Fruit fly (Drosophila melanogaster): ENCODE measurements around the gene CG10561.

CG10561 gene

DNA sequence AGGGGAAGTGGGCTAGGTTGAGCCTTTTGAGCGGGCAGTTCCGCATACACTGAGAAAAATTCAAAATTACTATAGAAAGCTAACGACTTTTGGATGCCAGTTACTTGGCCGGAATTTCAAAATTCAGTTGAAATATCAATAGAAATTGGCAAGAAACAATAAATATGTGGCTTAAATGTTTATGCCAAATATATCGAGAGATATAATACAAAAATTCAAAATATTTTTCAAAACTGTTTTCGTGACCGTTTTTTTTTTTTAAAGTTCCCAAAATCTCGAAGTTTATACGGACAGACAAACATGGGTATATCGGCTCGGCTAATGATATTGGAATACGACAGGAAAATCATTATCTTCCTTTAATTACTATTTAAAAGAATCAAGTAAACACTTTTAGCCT, 6.8 kb downstream of the CG10561 start (continued):
- TF ChIP-seq sima (GFP tag; optimal IDR thresholded peaks at IDR 0.05) = no peak
- TF ChIP-seq p53 (GFP tag; optimal IDR thresholded peaks at IDR 0.05) = no peak
- TF ChIP-seq Hmr (GFP tag; optimal IDR thresholded peaks at IDR 0.05) = peak; percentile 12
- TF ChIP-seq Bdp1 (GFP tag; optimal IDR thresholded peaks at IDR 0.05) = no peak
- no peak for TF ChIP-seq CG10462 (GFP tag; optimal IDR thresholded peaks at IDR 0.05)
- no peak for TF ChIP-seq CG5245 (GFP tag; optimal IDR thresholded peaks at IDR 0.05)
- TF ChIP-seq CG15011 (GFP tag; optimal IDR thresholded peaks at IDR 0.05) = no peak
- no peak for TF ChIP-seq CG7987 (GFP tag; optimal IDR thresholded peaks at IDR 0.05)
- peak; percentile 51 for TF ChIP-seq bcd (GFP tag; optimal IDR thresholded peaks at IDR 0.05)
- no peak for TF ChIP-seq Hr78 (GFP tag; optimal IDR thresholded peaks at IDR 0.05)
- no peak for TF ChIP-seq chinmo (GFP tag; IDR thresholded peaks at IDR 0.05; ENCODE audit: partially characterized antibody)
- no peak for TF ChIP-seq h (optimal IDR thresholded peaks at IDR 0.05)
- TF ChIP-seq CG16815 (GFP tag; optimal IDR thresholded peaks at IDR 0.05) = no peak
- peak; percentile 31 for TF ChIP-seq CG14710 (tag; optimal IDR thresholded peaks at IDR 0.05)
- no peak for TF ChIP-seq Stat92E (GFP tag; optimal IDR thresholded peaks at IDR 0.05)
- no peak for TF ChIP-seq grn (GFP tag; optimal IDR thresholded peaks at IDR 0.05)
- no peak for TF ChIP-seq Rx (GFP tag; IDR thresholded peaks at IDR 0.05)
- no peak for TF ChIP-seq unc-4 (GFP tag; IDR thresholded peaks at IDR 0.05; ENCODE audit: partially characterized antibody)
- 0 out of 2 replicates have a peak, but pooled peaks have one; percentile 23 for TF ChIP-seq CG6689 (GFP tag; IDR thresholded peaks at IDR 0.05)
- peak; percentile 55 for TF ChIP-seq CoRest (tag; optimal IDR thresholded peaks at IDR 0.05)
- 0 out of 3 replicates have a peak, but pooled peaks have one; percentile 34 for TF ChIP-seq so (GFP tag; IDR thresholded peaks at IDR 0.05)
- TF ChIP-seq tx (GFP tag; optimal IDR thresholded peaks at IDR 0.05) = no peak
- TF ChIP-seq ro (GFP tag; IDR thresholded peaks at IDR 0.05) = no peak
- peak; percentile 59 for TF ChIP-seq lab (GFP tag; optimal IDR thresholded peaks at IDR 0.05)
- peak; percentile 69 for TF ChIP-seq CG7556 (GFP tag; optimal IDR thresholded peaks at IDR 0.05)
- peak; percentile 19 for TF ChIP-seq CG6254 (GFP tag; optimal IDR thresholded peaks at IDR 0.05)
- peak; percentile 52 for TF ChIP-seq Oli (tag; optimal IDR thresholded peaks at IDR 0.05)
- no peak for TF ChIP-seq Ets97D (GFP tag; optimal IDR thresholded peaks at IDR 0.05)
- TF ChIP-seq zfh2 (GFP tag; optimal IDR thresholded peaks at IDR 0.05) = no peak
- no peak for TF ChIP-seq cad (GFP tag; optimal IDR thresholded peaks at IDR 0.05)
- TF ChIP-seq CG17361 (GFP tag; IDR thresholded peaks at IDR 0.05) = peak; percentile 68
- TF ChIP-seq Sry-δ (GFP tag; optimal IDR thresholded peaks at IDR 0.05) = no peak
- TF ChIP-seq repo (GFP tag; optimal IDR thresholded peaks at IDR 0.05) = no peak
- TF ChIP-seq sd (tag; optimal IDR thresholded peaks at IDR 0.05) = no peak
- no peak for TF ChIP-seq CG8944 (GFP tag; optimal IDR thresholded peaks at IDR 0.05)
- TF ChIP-seq CG3281 (GFP tag; optimal IDR thresholded peaks at IDR 0.05) = peak; percentile 55
- TF ChIP-seq emc (GFP tag; optimal IDR thresholded peaks at IDR 0.05) = no peak
- TF ChIP-seq CG8765 (GFP tag; IDR thresholded peaks at IDR 0.05) = no peak
- TF ChIP-seq CG7745 (tag; optimal IDR thresholded peaks at IDR 0.05) = no peak
- no peak for TF ChIP-seq fu2 (GFP tag; optimal IDR thresholded peaks at IDR 0.05)
- peak; percentile 5 for TF ChIP-seq CG11723 (GFP tag; optimal IDR thresholded peaks at IDR 0.05)
- no peak for TF ChIP-seq oc (tag; optimal IDR thresholded peaks at IDR 0.05)
- TF ChIP-seq cg (GFP tag; optimal IDR thresholded peaks at IDR 0.05) = no peak
- TF ChIP-seq disco-r (GFP tag; optimal IDR thresholded peaks at IDR 0.05) = no peak
- no peak for TF ChIP-seq CG10267 (tag; optimal IDR thresholded peaks at IDR 0.05)
- TF ChIP-seq CG4730 (GFP tag; IDR thresholded peaks at IDR 0.05) = no peak
- TF ChIP-seq cas (GFP tag; IDR thresholded peaks at IDR 0.05) = no peak
- peak; percentile 10 for TF ChIP-seq ems (GFP tag; optimal IDR thresholded peaks at IDR 0.05)
- TF ChIP-seq Dad (GFP tag; optimal IDR thresholded peaks at IDR 0.05) = peak; percentile 17
- TF ChIP-seq E2f2 (GFP tag; IDR thresholded peaks at IDR 0.05) = no peak
- no peak for TF ChIP-seq zen (tag; optimal IDR thresholded peaks at IDR 0.05)
- no peak for TF ChIP-seq CrebB (tag; optimal IDR thresholded peaks at IDR 0.05)

Data from whole organism, embryonic.